Fruit fly (Drosophila melanogaster) whole organism, prepupa: Measurements from ENCODE around the gene Lmx1a.
A peak's percentile ranks its signal among the peaks of the same experiment; 100 is the strongest.

Experiments
- CG10631 ChIP-seq: fragments of 200-800 bp; sonication (Bioruptor generic); optimal IDR thresholded peaks from 2 replicates; lab custom pipeline; 2016; ENCODE audit warnings: missing biosample characterization, missing genetic modification characterization
- CG10669 ChIP-seq: fragments of 200-800 bp; sonication (Bioruptor generic); optimal IDR thresholded peaks from 3 replicates; lab custom pipeline; 2018; ENCODE audit warnings: missing biosample characterization, mild to moderate bottlenecking, missing genetic modification characterization, moderate library complexity
- CG11762 ChIP-seq: fragments of 200-800 bp; sonication (Bioruptor generic); optimal IDR thresholded peaks from 3 replicates; lab custom pipeline; 2016; ENCODE audit warnings: missing biosample characterization, missing genetic modification characterization; ENCODE audit not compliant: insufficient read depth
- CG11902 ChIP-seq: fragments of 200-800 bp; sonication (Bioruptor generic); optimal IDR thresholded peaks from 3 replicates; lab custom pipeline; 2016; ENCODE audit warnings: missing biosample characterization, missing genetic modification characterization
- CG1621 ChIP-seq: fragments of 200-800 bp; sonication (Bioruptor generic); optimal IDR thresholded peaks from 3 replicates; lab custom pipeline; 2018; ENCODE audit warnings: missing biosample characterization, mild to moderate bottlenecking, missing genetic modification characterization
- CG31627 ChIP-seq: fragments of 200-800 bp; sonication (Bioruptor generic); optimal IDR thresholded peaks from 3 replicates; lab custom pipeline; 2016; ENCODE audit warnings: missing biosample characterization, missing genetic modification characterization
- CG32006 ChIP-seq: fragments of 200-800 bp; sonication (Bioruptor generic); optimal IDR thresholded peaks from 3 replicates; lab custom pipeline; 2017; ENCODE audit warnings: missing biosample characterization, mild to moderate bottlenecking, missing genetic modification characterization
- CG34406 ChIP-seq: fragments of 200-800 bp; sonication (Bioruptor generic); optimal IDR thresholded peaks from 3 replicates; lab custom pipeline; 2016; ENCODE audit warnings: missing biosample characterization, missing genetic modification characterization
- CG6163 ChIP-seq: fragments of 200-800 bp; sonication (Bioruptor generic); IDR thresholded peaks from 3 replicates; pipeline ENCODE4 v1.3.6; 2022; ENCODE audit warnings: missing biosample characterization, missing genetic modification characterization
- CG6792 ChIP-seq: fragments of 200-800 bp; sonication (Bioruptor generic); optimal IDR thresholded peaks from 3 replicates; lab custom pipeline; 2016; ENCODE audit warnings: missing biosample characterization, missing genetic modification characterization
- CG6854 ChIP-seq: fragments of 200-800 bp; sonication (Bioruptor generic); optimal IDR thresholded peaks from 2 replicates; lab custom pipeline; 2017; ENCODE audit warnings: missing biosample characterization, mild to moderate bottlenecking, missing genetic modification characterization
- CG7368 ChIP-seq: fragments of 200-800 bp; sonication (Bioruptor generic); optimal IDR thresholded peaks from 3 replicates; lab custom pipeline; 2016; ENCODE audit warnings: missing biosample characterization, missing genetic modification characterization
- CG8119 ChIP-seq: fragments of 200-800 bp; sonication (Bioruptor generic); IDR thresholded peaks from 3 replicates; pipeline ENCODE4 v1.3.6; 2022; ENCODE audit warnings: missing biosample characterization, missing genetic modification characterization
- CG9139 ChIP-seq: fragments of 200-800 bp; sonication (Bioruptor generic); optimal IDR thresholded peaks from 3 replicates; lab custom pipeline; 2017; ENCODE audit warnings: missing biosample characterization, mild to moderate bottlenecking, missing genetic modification characterization
- Eip75B ChIP-seq: fragments of 200-800 bp; sonication (Bioruptor generic); optimal IDR thresholded peaks from 3 replicates; lab custom pipeline; 2016; ENCODE audit warnings: missing biosample characterization, missing genetic modification characterization
- Eip78C ChIP-seq: fragments of 200-800 bp; sonication (Bioruptor generic); peaks from one replicate; lab custom pipeline; 2016; ENCODE audit warnings: missing biosample characterization, missing genetic modification characterization
- Eip93F ChIP-seq: fragments of 200-800 bp; sonication (Bioruptor generic); optimal IDR thresholded peaks from 2 replicates; lab custom pipeline; 2016; ENCODE audit warnings: missing biosample characterization, mild to moderate bottlenecking, missing genetic modification characterization
- Ets21C ChIP-seq: fragments of 200-800 bp; sonication (Bioruptor generic); optimal IDR thresholded peaks from 3 replicates; lab custom pipeline; 2016; ENCODE audit warnings: missing biosample characterization, missing genetic modification characterization
- Hr38 ChIP-seq: sonication (Bioruptor generic); optimal IDR thresholded peaks from 2 replicates; lab custom pipeline; 2016; ENCODE audit warnings: missing biosample characterization, missing genetic modification characterization
- Met ChIP-seq: fragments of 200-800 bp; sonication (Bioruptor generic); optimal IDR thresholded peaks from 3 replicates; lab custom pipeline; 2016; ENCODE audit warnings: missing biosample characterization, missing genetic modification characterization
- OdsH ChIP-seq: fragments of 200-800 bp; sonication (Bioruptor generic); optimal IDR thresholded peaks from 3 replicates; lab custom pipeline; 2016; ENCODE audit warnings: missing biosample characterization, missing genetic modification characterization
- Smox ChIP-seq: fragments of 200-800 bp; sonication (Bioruptor generic); optimal IDR thresholded peaks from 3 replicates; lab custom pipeline; 2016; ENCODE audit warnings: missing biosample characterization, missing genetic modification characterization
- Sox14 ChIP-seq: fragments of 200-800 bp; sonication (Bioruptor generic); optimal IDR thresholded peaks from 3 replicates; lab custom pipeline; 2016; ENCODE audit warnings: missing biosample characterization, missing genetic modification characterization
- Sox15 ChIP-seq: fragments of 200-800 bp; sonication (Bioruptor generic); optimal IDR thresholded peaks from 3 replicates; lab custom pipeline; 2016; ENCODE audit warnings: missing biosample characterization, missing genetic modification characterization
- acj6 ChIP-seq: fragments of 200-800 bp; sonication (Bioruptor generic); optimal IDR thresholded peaks from 3 replicates; lab custom pipeline; 2016; ENCODE audit warnings: missing biosample characterization, missing genetic modification characterization
- dsx ChIP-seq: fragments of 200-800 bp; optimal IDR thresholded peaks from 3 replicates; lab custom pipeline; 2019; ENCODE audit warnings: missing biosample characterization, mild to moderate bottlenecking, missing genetic modification characterization, moderate library complexity; ENCODE audit not compliant: poor library complexity, severe bottlenecking
- eg ChIP-seq: fragments of 200-800 bp; sonication (Bioruptor generic); IDR thresholded peaks from 3 replicates; pipeline ENCODE4 v1.3.6; 2022; ENCODE audit warnings: missing biosample characterization, missing genetic modification characterization
- fd59A ChIP-seq: fragments of 200-800 bp; sonication (Bioruptor generic); optimal IDR thresholded peaks from 2 replicates; lab custom pipeline; 2017; ENCODE audit warnings: missing biosample characterization, mild to moderate bottlenecking, missing genetic modification characterization, missing genetic modification reagents
- fd85E ChIP-seq: fragments of 200-800 bp; sonication (Bioruptor generic); optimal IDR thresholded peaks from 3 replicates; lab custom pipeline; 2016; ENCODE audit warnings: missing biosample characterization, missing genetic modification characterization
- fkh ChIP-seq: fragments of 200-800 bp; sonication (Bioruptor generic); optimal IDR thresholded peaks from 3 replicates; lab custom pipeline; 2017; ENCODE audit warnings: missing biosample characterization, mild to moderate bottlenecking, missing genetic modification characterization, moderate library complexity
- net ChIP-seq: fragments of 200-800 bp; sonication (Bioruptor generic); optimal IDR thresholded peaks from 3 replicates; lab custom pipeline; 2016; ENCODE audit warnings: missing biosample characterization, missing genetic modification characterization
- salr ChIP-seq, 2 experiments: fragments of 200-800 bp; sonication (Bioruptor generic); optimal IDR thresholded peaks; 3 replicates each; lab custom pipeline; 2016 to 2018; ENCODE audit warnings: missing biosample characterization in 2 of 2, missing genetic modification characterization in 2 of 2, mild to moderate bottlenecking in 1 of 2
- spab ChIP-seq: fragments of 200-800 bp; sonication (Bioruptor generic); optimal IDR thresholded peaks from 2 replicates; lab custom pipeline; 2017; ENCODE audit warnings: missing biosample characterization, mild to moderate bottlenecking, missing genetic modification characterization, missing genetic modification reagents
- ss ChIP-seq, 2 experiments: fragments of 200-800 bp; sonication (Bioruptor generic); optimal IDR thresholded peaks; 2 replicates in 1 of 2; 3 replicates in 1 of 2; lab custom pipeline; 2017 to 2018; ENCODE audit warnings: mild to moderate bottlenecking in 2 of 2, missing biosample characterization in 2 of 2, missing genetic modification characterization in 2 of 2, moderate library complexity in 1 of 2
- svp ChIP-seq: fragments of 200-800 bp; sonication (Bioruptor generic); peaks from one replicate; lab custom pipeline; 2016; ENCODE audit warnings: missing biosample characterization, missing genetic modification characterization

The Lmx1a gene

dm6 chr3L:12328781-12329282 is at the start of gene Lmx1a:
Lmx1a (plus strand) TSS chr3L:12329232.
- TF ChIP-seq eg: 0 out of 3 replicates have a peak, but pooled peaks have one; percentile 27
- no peak for TF ChIP-seq CG6854

- no peak for TF ChIP-seq Eip93F (GFP tag; lab: Kevin White, UChicago)
- TF ChIP-seq CG32006: no peak
- TF ChIP-seq Eip75B: no peak
- no peak for TF ChIP-seq acj6 (GFP tag; lab: Kevin White, UChicago)
- TF ChIP-seq CG10631 (GFP tag; lab: Kevin White, UChicago): no peak
- TF ChIP-seq svp: no peak
These were observed 41.7 kb upstream of the Lmx1a start for dm6 chr3L:12287370-12287769.

- TF ChIP-seq spab (GFP tag; lab: Kevin White, UChicago) (no peak), CG8119 (GFP tag; lab: Robert Waterston, UW) (no peak), Eip78C (GFP tag; lab: Kevin White, UChicago) (no peak), ss (GFP tag; optimal IDR thresholded peaks at IDR 0.05; lab: Kevin White, UChicago) (no peak), CG6792 (no peak), CG6163 (no peak), salr (GFP tag; optimal IDR thresholded peaks at IDR 0.05; lab: Kevin White, UChicago) (no peak), CG11762 (GFP tag; lab: Kevin White, UChicago) (no peak), Smox (GFP tag; lab: Kevin White, UChicago) (no peak), CG34406 (GFP tag; lab: Kevin White, UChicago) (no peak), fkh (GFP tag; lab: Kevin White, UChicago) (no peak), Sox14 (no peak), fd85E (GFP tag; lab: Kevin White, UChicago) (no peak), Eip75B (no peak), OdsH (GFP tag; lab: Kevin White, UChicago) (no peak), CG7368 (GFP tag; lab: Kevin White, UChicago) (no peak), CG32006 (no peak)
These were observed 39.4 kb upstream of the Lmx1a start for dm6 chr3L:12289664-12290063.

dm6 chr3L:12290556-12290955 is 38.5 kb upstream of the Lmx1a start:
- no peak for TF ChIP-seq CG11762 (GFP tag; lab: Kevin White, UChicago)
- TF ChIP-seq CG9139 (GFP tag; lab: Kevin White, UChicago): no peak
- TF ChIP-seq CG10669 (GFP tag; lab: Kevin White, UChicago): no peak
- no peak for TF ChIP-seq Met
- no peak for TF ChIP-seq Hr38 (GFP tag; lab: Kevin White, UChicago)
- no peak for TF ChIP-seq CG31627 (GFP tag; lab: Kevin White, UChicago)
- no peak for TF ChIP-seq svp
- no peak for TF ChIP-seq Ets21C (GFP tag; lab: Kevin White, UChicago)
- no peak for TF ChIP-seq CG6854
- TF ChIP-seq dsx: no peak
- TF ChIP-seq CG6792: no peak
- TF ChIP-seq Eip75B: no peak
- TF ChIP-seq CG6163: no peak
- no peak for TF ChIP-seq CG1621 (tag; lab: Kevin White, UChicago)
- no peak for TF ChIP-seq Sox15

dm6 chr3L:12294602-12295001 is 34.4 kb upstream of the Lmx1a start:
- no peak for TF ChIP-seq CG6792
- no peak for TF ChIP-seq CG11902 (GFP tag; lab: Kevin White, UChicago)
- TF ChIP-seq fd59A (GFP tag; lab: Kevin White, UChicago): no peak
- no peak for TF ChIP-seq net (GFP tag; lab: Kevin White, UChicago)
- TF ChIP-seq Eip93F (GFP tag; lab: Kevin White, UChicago): no peak
- no peak for TF ChIP-seq salr (GFP tag; optimal IDR thresholded peaks at IDR 0.05; lab: Kevin White, UChicago)
- TF ChIP-seq CG10631 (GFP tag; lab: Kevin White, UChicago): no peak
